Worm (Caenorhabditis elegans) whole organism, L1 larva: ENCODE measurements around the gene Y94H6A.2.

Experiments
- ama-1 ChIP-seq: fragments of 150-350 bp; optimal IDR thresholded peaks from 2 replicates; lab custom pipeline; 2014
- hlh-17 ChIP-seq: fragments of 200-800 bp; sonication (Bioruptor generic); optimal IDR thresholded peaks from 2 replicates; lab custom pipeline; 2018; ENCODE audit warnings: missing genetic modification characterization, mild to moderate bottlenecking, missing compliant biosample characterization, moderate library complexity, borderline replicate concordance
- mdl-1 ChIP-seq, 2 experiments: fragments of 150-350 bp; optimal IDR thresholded peaks; 2 replicates each; lab custom pipeline; 2014 to 2017; ENCODE audit warnings: missing biosample characterization in 2 of 2, missing genetic modification characterization in 2 of 2, inconsistent platforms in 1 of 2
- snpc-4 ChIP-seq: fragments of 150-350 bp; optimal IDR thresholded peaks from 2 replicates; lab custom pipeline; 2014; ENCODE audit warnings: missing biosample characterization, missing genetic modification characterization
- sox-4 ChIP-seq: sonication (generic microtip); optimal IDR thresholded peaks from 2 replicates; lab custom pipeline; 2016; ENCODE audit warnings: missing genetic modification characterization, missing compliant biosample characterization

ce11 chrIV:2759163-2759562 is 29.1 kb downstream of the Y94H6A.2 start, which contains the start of gene Y54G2A.38:
- TF ChIP-seq snpc-4 (tag; lab: Kevin White, UChicago): no peak
- no peak for TF ChIP-seq mdl-1 (tag; optimal IDR thresholded peaks at IDR 0.05; lab: Kevin White, UChicago)
- no peak for TF ChIP-seq ama-1 (lab: Kevin White, UChicago)
- no peak for TF ChIP-seq sox-4 (tag; lab: Kevin White, UChicago)
- TF ChIP-seq hlh-17: no peak
